Fruit fly (Drosophila melanogaster) whole organism, prepupa: ENCODE measurements around the gene MME1.

Source experiments
- CG10669 ChIP-seq: fragments of 200-800 bp; sonication (Bioruptor generic); optimal IDR thresholded peaks from 3 replicates; lab custom pipeline; 2018; ENCODE audit warnings: missing biosample characterization, mild to moderate bottlenecking, missing genetic modification characterization, moderate library complexity
- CG7368 ChIP-seq: fragments of 200-800 bp; sonication (Bioruptor generic); optimal IDR thresholded peaks from 3 replicates; lab custom pipeline; 2016; ENCODE audit warnings: missing biosample characterization, missing genetic modification characterization
- Ets21C ChIP-seq: fragments of 200-800 bp; sonication (Bioruptor generic); optimal IDR thresholded peaks from 3 replicates; lab custom pipeline; 2016; ENCODE audit warnings: missing biosample characterization, missing genetic modification characterization
- Lpt ChIP-seq: fragments of 200-800 bp; sonication (Bioruptor generic); optimal IDR thresholded peaks from 3 replicates; lab custom pipeline; 2016; ENCODE audit warnings: missing biosample characterization, missing genetic modification characterization
- OdsH ChIP-seq: fragments of 200-800 bp; sonication (Bioruptor generic); optimal IDR thresholded peaks from 3 replicates; lab custom pipeline; 2016; ENCODE audit warnings: missing biosample characterization, missing genetic modification characterization
- Smox ChIP-seq: fragments of 200-800 bp; sonication (Bioruptor generic); optimal IDR thresholded peaks from 3 replicates; lab custom pipeline; 2016; ENCODE audit warnings: missing biosample characterization, missing genetic modification characterization
- esn ChIP-seq: fragments of 200-800 bp; sonication (Bioruptor generic); optimal IDR thresholded peaks from 2 replicates; lab custom pipeline; 2016; ENCODE audit warnings: missing biosample characterization, mild to moderate bottlenecking, missing genetic modification characterization, moderate library complexity

dm6 chr2L:7060751-7061150 lies 33.4 kb downstream of the MME1 start, which contains the start of gene Mst27D:
- TF ChIP-seq CG10669 (GFP tag; lab: Kevin White, UChicago) (no peak), esn (no peak), OdsH (no peak), Smox (no peak), Ets21C (GFP tag; lab: Kevin White, UChicago) (no peak), Lpt (GFP tag; lab: Kevin White, UChicago) (no peak), CG7368 (GFP tag; lab: Kevin White, UChicago) (no peak)
